Worm (Caenorhabditis elegans): ENCODE data around the gene C17C3.1.

Gene C17C3.1

DNA sequence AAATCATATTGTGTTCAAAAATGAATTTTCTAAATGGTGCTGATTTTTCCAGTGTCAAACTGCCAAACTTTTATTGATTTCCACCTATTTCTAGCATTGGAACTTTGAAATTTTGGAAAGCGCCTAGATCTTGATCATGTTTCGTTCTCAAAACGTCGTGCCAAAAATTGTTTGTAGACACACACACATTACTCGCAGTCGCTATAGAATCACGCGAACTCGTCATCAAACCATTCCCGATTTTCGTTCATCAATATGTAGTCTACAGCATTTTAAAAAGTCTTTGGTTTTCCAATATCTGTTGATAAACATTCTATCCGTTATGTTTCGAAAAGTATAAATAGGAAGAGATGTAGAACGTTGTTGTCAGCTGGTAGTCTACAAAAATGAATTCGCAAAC, at the start of gene C17C3.1, which contains the start of gene C17C3.15:
C17C3.1 (plus strand) TSS at position 301 of the 400 bp plus-strand sequence.
C17C3.15 (plus strand) TSS at position 383 of the 400 bp plus-strand sequence.
- no peak for TF ChIP-seq dmd-4 (tag; optimal IDR thresholded peaks at IDR 0.05; ENCODE audit: borderline replicate concordance)
- no peak for TF ChIP-seq lim-6 (tag; optimal IDR thresholded peaks at IDR 0.05)
- TF ChIP-seq nfya-1 (tag; optimal IDR thresholded peaks at IDR 0.05): no peak
- no peak for TF ChIP-seq K09A11.1 (tag; optimal IDR thresholded peaks at IDR 0.05; ENCODE audit: insufficient read depth)
- TF ChIP-seq ztf-16 (tag; optimal IDR thresholded peaks at IDR 0.05): no peak
- TF ChIP-seq T23F11.4 (GFP tag; optimal IDR thresholded peaks at IDR 0.05): no peak
- no peak for TF ChIP-seq K02D7.2 (tag; optimal IDR thresholded peaks at IDR 0.05)
- TF ChIP-seq tbx-7 (tag; optimal IDR thresholded peaks at IDR 0.05): no peak
- TF ChIP-seq unc-86 (tag; optimal IDR thresholded peaks at IDR 0.05): no peak
- no peak for TF ChIP-seq pha-2 (tag; optimal IDR thresholded peaks at IDR 0.05)
- no peak for TF ChIP-seq elt-4 (tag; optimal IDR thresholded peaks at IDR 0.05)
- no peak for TF ChIP-seq fkh-6 (tag; optimal IDR thresholded peaks at IDR 0.05)
- no peak for TF ChIP-seq ama-1 (optimal IDR thresholded peaks at IDR 0.05)
- TF ChIP-seq ceh-2 (tag; optimal IDR thresholded peaks at IDR 0.05): no peak
- TF ChIP-seq ceh-30 (tag; optimal IDR thresholded peaks at IDR 0.05): no peak
- TF ChIP-seq unc-3 (GFP tag; conservative IDR thresholded peaks at IDR 0.05): no peak
- TF ChIP-seq unc-3 (tag; optimal IDR thresholded peaks at IDR 0.05): no peak
- TF ChIP-seq hlh-30 (tag; optimal IDR thresholded peaks at IDR 0.05; ENCODE audit: insufficient read depth): no peak

DNA sequence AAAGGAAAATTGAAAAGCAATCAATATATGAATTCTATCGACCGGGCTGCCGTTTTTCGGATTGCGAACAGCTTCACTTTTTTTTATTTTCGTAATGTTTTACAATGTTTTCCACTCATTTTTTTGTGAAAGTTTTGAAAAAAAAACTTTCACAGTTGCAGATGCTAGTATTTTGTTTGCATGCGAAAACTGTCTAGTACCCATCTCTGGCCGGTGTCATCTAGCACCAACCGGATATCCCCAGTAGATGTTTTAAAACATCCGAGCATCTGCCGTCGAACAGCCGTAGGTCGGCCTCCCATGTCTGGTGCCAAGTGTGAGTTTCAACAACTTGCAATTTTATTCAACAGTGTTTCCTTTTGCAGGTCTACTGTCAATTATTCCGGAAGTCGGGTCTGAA, 49.0 kb upstream of the C17C3.1 start, which contains the start of gene ZK177.12:
ZK177.12 (plus strand) TSS at position 301 of the 400 bp plus-strand sequence.
- no peak for TF ChIP-seq ceh-14 (tag; optimal IDR thresholded peaks at IDR 0.05)

DNA sequence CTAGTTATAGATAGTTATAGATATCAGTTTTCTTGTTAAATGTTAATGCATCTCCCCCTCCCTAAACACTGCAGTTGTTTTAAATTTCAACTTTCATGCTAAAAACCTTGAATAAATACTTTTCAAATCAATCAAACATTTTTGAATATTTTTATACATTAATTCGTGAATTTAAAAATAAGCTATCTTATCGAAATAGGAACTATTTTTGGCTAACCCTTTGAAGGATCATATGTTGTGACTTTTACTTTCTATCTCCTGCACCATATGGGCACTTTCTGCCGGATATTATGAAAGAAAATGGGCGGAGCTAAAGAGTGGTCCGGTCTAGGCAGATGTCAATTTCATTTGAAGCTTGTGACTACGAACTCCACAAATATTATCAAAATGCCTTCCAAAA, 47.7 kb upstream of the C17C3.1 start, which contains the start of gene ZK177.11:
ZK177.11 (plus strand) TSS at position 301 of the 400 bp plus-strand sequence.
- no peak for TF ChIP-seq ceh-24 (tag; optimal IDR thresholded peaks at IDR 0.05)
- TF ChIP-seq ttx-3 (tag; optimal IDR thresholded peaks at IDR 0.05): no peak
- no peak for TF ChIP-seq ceh-18 (tag; optimal IDR thresholded peaks at IDR 0.05)
- TF ChIP-seq ama-1 (optimal IDR thresholded peaks at IDR 0.05): no peak
- no peak for TF ChIP-seq lin-11 (tag; optimal IDR thresholded peaks at IDR 0.05)
- no peak for TF ChIP-seq ztf-16 (tag; optimal IDR thresholded peaks at IDR 0.05)
- TF ChIP-seq pha-2 (tag; optimal IDR thresholded peaks at IDR 0.05): no peak
- no peak for TF ChIP-seq ets-4 (tag; optimal IDR thresholded peaks at IDR 0.05)

DNA sequence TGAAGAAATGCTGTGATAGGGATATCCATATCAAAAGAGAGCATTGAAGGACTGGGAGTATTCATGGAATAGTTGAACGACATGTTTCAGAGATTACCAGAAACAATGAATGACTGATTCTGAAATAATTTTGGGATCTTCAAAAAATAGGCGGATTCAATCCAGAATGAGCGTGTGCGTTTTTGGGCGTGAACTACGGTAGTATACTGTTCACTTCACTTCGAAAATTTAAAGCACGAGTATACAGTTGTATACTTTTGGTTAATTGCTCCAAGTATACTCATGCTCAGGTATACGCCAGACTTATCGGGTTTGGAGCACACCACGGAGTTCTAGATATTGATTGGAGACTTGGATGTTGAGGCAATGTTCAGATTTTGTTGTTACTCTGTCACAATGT, 45.1 kb upstream of the C17C3.1 start, which contains the start of gene tbx-35:
tbx-35 (minus strand) TSS at position 101 of the 400 bp plus-strand sequence.
- TF ChIP-seq unc-42 (tag; optimal IDR thresholded peaks at IDR 0.05): no peak
- TF ChIP-seq ceh-30 (tag; optimal IDR thresholded peaks at IDR 0.05): no peak
- no peak for TF ChIP-seq eyg-1 (tag; optimal IDR thresholded peaks at IDR 0.05)
- no peak for TF ChIP-seq lim-6 (tag; optimal IDR thresholded peaks at IDR 0.05)
- TF ChIP-seq rnt-1 (tag; optimal IDR thresholded peaks at IDR 0.05): no peak
- TF ChIP-seq gmeb-2 (tag; optimal IDR thresholded peaks at IDR 0.05): no peak
- no peak for TF ChIP-seq pqm-1 (tag; optimal IDR thresholded peaks at IDR 0.05)
- no peak for TF ChIP-seq nhr-232 (tag; optimal IDR thresholded peaks at IDR 0.05)
- TF ChIP-seq unc-3 (GFP tag; conservative IDR thresholded peaks at IDR 0.05): no peak
- TF ChIP-seq unc-3 (tag; optimal IDR thresholded peaks at IDR 0.05): no peak
- TF ChIP-seq pat-9 (tag; optimal IDR thresholded peaks at IDR 0.05): no peak
- TF ChIP-seq K02D7.2 (tag; optimal IDR thresholded peaks at IDR 0.05): no peak
- TF ChIP-seq ceh-24 (tag; optimal IDR thresholded peaks at IDR 0.05): no peak
- TF ChIP-seq ceh-9 (tag; optimal IDR thresholded peaks at IDR 0.05): no peak
- TF ChIP-seq ahr-1 (tag; optimal IDR thresholded peaks at IDR 0.05): no peak
- no peak for TF ChIP-seq ceh-14 (tag; optimal IDR thresholded peaks at IDR 0.05)
- TF ChIP-seq sox-2 (GFP tag; IDR thresholded peaks at IDR 0.05): no peak
- no peak for TF ChIP-seq C38D4.7 (GFP tag; optimal IDR thresholded peaks at IDR 0.05)

DNA sequence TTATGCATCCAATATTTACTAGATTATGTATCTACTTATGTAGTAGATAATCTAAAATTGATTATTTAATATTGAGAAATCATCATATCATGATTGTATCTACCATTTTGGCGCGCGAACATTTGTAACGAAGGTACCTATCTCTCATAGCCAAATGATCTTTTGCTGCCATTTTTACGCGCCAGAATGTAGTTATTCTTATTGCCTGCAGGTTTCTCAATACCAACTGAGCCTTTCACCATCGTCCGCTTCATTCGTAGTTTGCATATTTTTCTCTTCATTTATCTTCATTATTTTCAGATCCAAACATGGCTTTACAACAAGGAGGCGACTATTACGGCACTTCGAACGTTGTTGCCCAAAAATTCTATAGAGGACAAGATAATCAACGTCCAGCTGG, 42.5 kb upstream of the C17C3.1 start, which contains the start of gene ZK177.1:
ZK177.1 (plus strand) TSS at position 301 of the 400 bp plus-strand sequence.
- TF ChIP-seq ceh-2 (tag; optimal IDR thresholded peaks at IDR 0.05) (no peak), sox-4 (tag; optimal IDR thresholded peaks at IDR 0.05) (no peak), pha-4 (tag; optimal IDR thresholded peaks at IDR 0.05) (no peak), unc-42 (tag; optimal IDR thresholded peaks at IDR 0.05) (no peak), elt-2 (tag; optimal IDR thresholded peaks at IDR 0.05) (no peak), hlh-30 (tag; optimal IDR thresholded peaks at IDR 0.05; ENCODE audit: insufficient read depth) (no peak), ama-1 (optimal IDR thresholded peaks at IDR 0.05) (no peak), pqm-1 (tag; optimal IDR thresholded peaks at IDR 0.05) (no peak), ttx-3 (tag; optimal IDR thresholded peaks at IDR 0.05) (no peak), ceh-24 (tag; optimal IDR thresholded peaks at IDR 0.05) (no peak), lim-6 (tag; optimal IDR thresholded peaks at IDR 0.05) (no peak), pax-1 (tag; optimal IDR thresholded peaks at IDR 0.05) (no peak), odd-2 (tag; optimal IDR thresholded peaks at IDR 0.05) (no peak)

Measured in whole organism, late embryonic.